Worm (Caenorhabditis elegans) whole organism, late embryonic: Measurements from ENCODE around the gene H43I07.1.

Experiments
- Y22D7AL.16 ChIP-seq: sonication (generic microtip); optimal IDR thresholded peaks from 2 replicates; lab custom pipeline; 2016; ENCODE audit warnings: missing genetic modification characterization, missing compliant biosample characterization
- ama-1 ChIP-seq: fragments of 150-350 bp; optimal IDR thresholded peaks from 2 replicates; lab custom pipeline; 2014
- ceh-45 ChIP-seq: fragments of 200-800 bp; sonication (Bioruptor generic); IDR thresholded peaks from 2 replicates; pipeline ENCODE4 v1.3.6; 2022; ENCODE audit warnings: missing genetic modification reagents, missing genetic modification characterization, missing compliant biosample characterization
- dve-1 ChIP-seq: sonication (generic microtip); optimal IDR thresholded peaks from 2 replicates; lab custom pipeline; 2017; ENCODE audit warnings: antibody characterized with exemption, mild to moderate bottlenecking, missing genetic modification characterization, missing compliant biosample characterization
- ets-4 ChIP-seq: sonication (generic microtip); optimal IDR thresholded peaks from 2 replicates; lab custom pipeline; 2016; ENCODE audit warnings: missing genetic modification characterization, missing compliant biosample characterization
- fkh-10 ChIP-seq: fragments of 150-350 bp; optimal IDR thresholded peaks from 2 replicates; lab custom pipeline; 2014; ENCODE audit warnings: missing biosample characterization, missing genetic modification reagents, missing genetic modification characterization
- gmeb-2 ChIP-seq: sonication (generic microtip); optimal IDR thresholded peaks from 2 replicates; lab custom pipeline; 2016; ENCODE audit warnings: missing genetic modification characterization, inconsistent platforms, missing compliant biosample characterization
- lin-11 ChIP-seq: fragments of 200-800 bp; sonication (Bioruptor generic); optimal IDR thresholded peaks from 2 replicates; lab custom pipeline; 2018; ENCODE audit warnings: mild to moderate bottlenecking, missing genetic modification characterization, missing compliant biosample characterization
- nhr-11 ChIP-seq: fragments of 150-350 bp; optimal IDR thresholded peaks from 2 replicates; lab custom pipeline; 2014; ENCODE audit warnings: missing biosample characterization, missing genetic modification characterization
- pax-1 ChIP-seq: fragments of 150-350 bp; optimal IDR thresholded peaks from 2 replicates; lab custom pipeline; 2014; ENCODE audit warnings: missing biosample characterization, missing genetic modification characterization
- pqm-1 ChIP-seq: sonication (generic microtip); optimal IDR thresholded peaks from 2 replicates; lab custom pipeline; 2016; ENCODE audit warnings: missing genetic modification characterization, missing compliant biosample characterization
- rnt-1 ChIP-seq: sonication (generic microtip); optimal IDR thresholded peaks from 2 replicates; lab custom pipeline; 2016; ENCODE audit warnings: missing genetic modification characterization, missing compliant biosample characterization
- unc-3 ChIP-seq, 2 experiments: fragments of 200-800 bp in 1 of 2; sonication (Bioruptor generic) in 1 of 2; sonication (generic microtip) in 1 of 2; conservative IDR thresholded peaks in 1 of 2; optimal IDR thresholded peaks in 1 of 2; 2 replicates each; pipeline versions ENCODE4 v1.3.6 to Lab custom; 2016 to 2022; ENCODE audit warnings: missing compliant biosample characterization in 2 of 2, missing genetic modification characterization in 2 of 2, missing genetic modification reagents in 1 of 2

- no peak for TF ChIP-seq dve-1 (tag; lab: Kevin White, UChicago)
- no peak for TF ChIP-seq fkh-10 (GFP tag; lab: Kevin White, UChicago)
- no peak for TF ChIP-seq nhr-11
- TF ChIP-seq ceh-45 (GFP tag; lab: Robert Waterston, UW): no peak
- TF ChIP-seq ets-4 (tag; lab: Kevin White, UChicago): no peak
- TF ChIP-seq Y22D7AL.16: no peak
- no peak for TF ChIP-seq unc-3 (GFP tag; conservative IDR thresholded peaks at IDR 0.05; lab: Robert Waterston, UW)
- no peak for TF ChIP-seq unc-3 (tag; optimal IDR thresholded peaks at IDR 0.05; lab: Kevin White, UChicago)
- TF ChIP-seq ama-1 (lab: Kevin White, UChicago): no peak
- TF ChIP-seq pqm-1 (tag; lab: Kevin White, UChicago): no peak
- no peak for TF ChIP-seq pax-1 (tag; lab: Kevin White, UChicago)
- no peak for TF ChIP-seq gmeb-2 (tag; lab: Kevin White, UChicago)
- TF ChIP-seq rnt-1 (tag; lab: Kevin White, UChicago): no peak
- TF ChIP-seq lin-11 (tag; lab: Kevin White, UChicago): no peak
These were observed 5.3 kb upstream of the H43I07.1 start, which contains the start of gene rpac-40 for ce11 chrV:4199185-4199584.
